Fruit fly (Drosophila melanogaster) whole organism, pupa: ENCODE results near the gene grn.

ENCODE experiments used
- CG10348 ChIP-seq: fragments of 200-800 bp; sonication (Bioruptor generic); IDR thresholded peaks from 2 replicates; pipeline ENCODE4 v1.3.6; 2022; ENCODE audit warnings: missing biosample characterization, missing genetic modification characterization
- CG15710 ChIP-seq: fragments of 200-800 bp; sonication (Bioruptor generic); optimal IDR thresholded peaks from 2 replicates; lab custom pipeline; 2018; ENCODE audit warnings: missing biosample characterization, mild to moderate bottlenecking, missing genetic modification characterization, moderate library complexity
- CG32121 ChIP-seq: fragments of 200-800 bp; sonication (Bioruptor generic); IDR thresholded peaks from 2 replicates; pipeline ENCODE4 v1.3.6; 2022; ENCODE audit warnings: missing biosample characterization, missing genetic modification characterization
- CG8159 ChIP-seq: fragments of 200-800 bp; sonication (Bioruptor generic); optimal IDR thresholded peaks from 3 replicates; lab custom pipeline; 2018; ENCODE audit warnings: missing biosample characterization, mild to moderate bottlenecking, missing genetic modification characterization, moderate library complexity
- CG9948 ChIP-seq: fragments of 200-800 bp; sonication (Bioruptor generic); optimal IDR thresholded peaks from 2 replicates; lab custom pipeline; 2018; ENCODE audit warnings: missing biosample characterization, mild to moderate bottlenecking, missing genetic modification characterization, moderate library complexity
- EcR ChIP-seq: fragments of 200-800 bp; sonication (Bioruptor generic); optimal IDR thresholded peaks from 3 replicates; lab custom pipeline; 2019; ENCODE audit warnings: missing biosample characterization, missing genetic modification characterization, mild to moderate bottlenecking, moderate library complexity, missing genetic modification reagents
- Pif1B ChIP-seq: fragments of 200-800 bp; sonication (Bioruptor generic); optimal IDR thresholded peaks from 3 replicates; lab custom pipeline; 2016; ENCODE audit warnings: missing biosample characterization, missing genetic modification characterization

DNA sequence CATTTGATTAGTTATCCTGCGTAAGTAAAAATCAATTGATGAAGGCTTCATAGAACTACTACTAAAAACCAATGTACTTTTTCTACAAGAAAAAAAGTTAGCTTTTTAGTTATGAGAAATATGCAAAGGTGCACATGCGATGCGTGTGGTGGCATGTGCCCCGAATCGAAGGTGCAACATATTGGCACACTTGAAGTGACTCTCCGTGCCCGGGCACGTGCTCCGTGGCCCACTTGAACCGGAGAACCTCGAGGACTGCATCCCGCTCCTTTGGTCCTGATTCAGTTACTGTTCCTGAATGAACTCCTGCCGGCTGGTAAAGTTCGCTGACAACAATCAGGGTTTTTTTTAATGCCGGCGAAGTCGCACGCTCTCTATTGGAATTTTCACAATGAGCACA, 24.8 kb upstream of the grn start:
- TF ChIP-seq CG15710 (tag; lab: Kevin White, UChicago) (no peak), CG10348 (GFP tag; lab: Robert Waterston, UW) (no peak), CG9948 (tag; lab: Kevin White, UChicago) (no peak), EcR (GFP tag; lab: Kevin White, UChicago) (no peak), CG32121 (GFP tag; lab: Robert Waterston, UW) (no peak), Pif1B (no peak), CG8159 (tag; lab: Kevin White, UChicago) (no peak)
